Worm (Caenorhabditis elegans): ENCODE measurements around the gene C06E1.7.

C06E1.7 gene

ce11 chrIII:8593620-8594019, at the start of gene C06E1.7:
C06E1.7 (minus strand) TSS chrIII:8593720.
- no peak for TF ChIP-seq nhr-76 (tag; optimal IDR thresholded peaks at IDR 0.05)
- no peak for TF ChIP-seq unc-62 (GFP tag; optimal IDR thresholded peaks at IDR 0.05 in 1 of 2)
- no peak for TF ChIP-seq unc-62 (tag; optimal IDR thresholded peaks at IDR 0.05)

- TF ChIP-seq ceh-44 (GFP tag; IDR thresholded peaks at IDR 0.05), result 0 out of 2 replicates have a peak, but pooled peaks have one; percentile 49
- peak; percentile 16 for TF ChIP-seq lin-13 (GFP tag; optimal IDR thresholded peaks at IDR 0.05)
- TF ChIP-seq hlh-11 (tag; optimal IDR thresholded peaks at IDR 0.05), result no peak
- TF ChIP-seq ces-1 (GFP tag; optimal IDR thresholded peaks at IDR 0.05), result no peak
- peak; percentile 91 for TF ChIP-seq dmd-8 (GFP tag; IDR thresholded peaks at IDR 0.05)
- no peak for TF ChIP-seq dmd-9 (GFP tag; IDR thresholded peaks at IDR 0.05)
- TF ChIP-seq ama-1 (optimal IDR thresholded peaks at IDR 0.05), result no peak
- TF ChIP-seq F26F4.8 (GFP tag; conservative IDR thresholded peaks at IDR 0.05), result peak; percentile 84
- peak; percentile 51; the same call in 1 of the 2 replicates for TF ChIP-seq ceh-20 (GFP tag; IDR thresholded peaks at IDR 0.05)
- TF ChIP-seq unc-62 (GFP tag; optimal IDR thresholded peaks at IDR 0.05 in 1 of 2), result no peak
- TF ChIP-seq unc-62 (tag; optimal IDR thresholded peaks at IDR 0.05), result no peak
- TF ChIP-seq fos-1 (tag; optimal IDR thresholded peaks at IDR 0.05), result no peak
- TF ChIP-seq pha-4 (GFP tag; IDR thresholded peaks at IDR 0.05), result peak; percentile 80
- TF ChIP-seq pha-4 (tag; optimal IDR thresholded peaks at IDR 0.05), result no peak
- no peak for TF ChIP-seq cey-2 (tag; optimal IDR thresholded peaks at IDR 0.05; ENCODE audit: borderline replicate concordance, insufficient read depth)
- peak in 1 of 2 experiments; percentile 77 for TF ChIP-seq daf-16 (GFP tag; optimal IDR thresholded peaks at IDR 0.05)
- peak; percentile 57 for TF ChIP-seq daf-16 (tag; optimal IDR thresholded peaks at IDR 0.05)
- TF ChIP-seq aly-2 (tag; optimal IDR thresholded peaks at IDR 0.05), result no peak
- no peak for TF ChIP-seq spr-3 (GFP tag; optimal IDR thresholded peaks at IDR 0.05)
- no peak for TF ChIP-seq tag-97 (GFP tag; IDR thresholded peaks at IDR 0.05)
- TF ChIP-seq gei-8 (GFP tag; optimal IDR thresholded peaks at IDR 0.05), result peak; percentile 36
- TF ChIP-seq lsy-2 (tag; optimal IDR thresholded peaks at IDR 0.05), result no peak
- peak; percentile 48; the same call in 1 of the 2 replicates for TF ChIP-seq nhr-42 (GFP tag; IDR thresholded peaks at IDR 0.05)
- TF ChIP-seq zfp-2 (tag; optimal IDR thresholded peaks at IDR 0.05), result no peak
- peak; percentile 26 for TF ChIP-seq nhr-102 (tag; optimal IDR thresholded peaks at IDR 0.05)
- peak; percentile 41 for TF ChIP-seq hlh-30 (tag; optimal IDR thresholded peaks at IDR 0.05; ENCODE audit: insufficient read depth)
- TF ChIP-seq ceh-32 (tag; optimal IDR thresholded peaks at IDR 0.05; ENCODE audit: poor library complexity), result no peak
- TF ChIP-seq duxl-1 (tag; optimal IDR thresholded peaks at IDR 0.05; ENCODE audit: poor library complexity), result peak; percentile 66
- no peak for TF ChIP-seq mdt-29 (GFP tag; IDR thresholded peaks at IDR 0.05)
- no peak for TF ChIP-seq hif-1 (tag; optimal IDR thresholded peaks at IDR 0.05)
- peak; percentile 59 for TF ChIP-seq snpc-1.2 (GFP tag; IDR thresholded peaks at IDR 0.05)
- TF ChIP-seq dve-1 (tag; optimal IDR thresholded peaks at IDR 0.05; ENCODE audit: insufficient read depth), result peak; percentile 37
- TF ChIP-seq lin-38 (GFP tag; IDR thresholded peaks at IDR 0.05), result peak; percentile 73
- no peak for TF ChIP-seq egl-43 (GFP tag; IDR thresholded peaks at IDR 0.05)
- TF ChIP-seq lir-3 (tag; optimal IDR thresholded peaks at IDR 0.05), result peak; percentile 5
- TF ChIP-seq zag-1 (tag; optimal IDR thresholded peaks at IDR 0.05), result no peak
- 0 out of 2 replicates have a peak, but pooled peaks have one; percentile 40 for TF ChIP-seq zfp-3 (GFP tag; conservative IDR thresholded peaks at IDR 0.05)
- no peak for TF ChIP-seq dpl-1 (GFP tag; optimal IDR thresholded peaks at IDR 0.05)
- TF ChIP-seq mxl-2 (GFP tag; conservative IDR thresholded peaks at IDR 0.05), result no peak
- no peak for TF ChIP-seq spr-1 (tag; optimal IDR thresholded peaks at IDR 0.05)
- peak; percentile 77 for TF ChIP-seq ZK337.2 (GFP tag; IDR thresholded peaks at IDR 0.05)
- TF ChIP-seq nhr-111 (GFP tag; optimal IDR thresholded peaks at IDR 0.05), result no peak
- no peak for TF ChIP-seq attf-4 (tag; optimal IDR thresholded peaks at IDR 0.05)
- 0 out of 2 replicates have a peak, but pooled peaks have one; percentile 57 for TF ChIP-seq madf-9 (GFP tag; conservative IDR thresholded peaks at IDR 0.05)
- peak; percentile 23; the same call in 1 of the 2 replicates for TF ChIP-seq dmd-6 (GFP tag; IDR thresholded peaks at IDR 0.05)
- no peak for TF ChIP-seq mdl-1 (tag; optimal IDR thresholded peaks at IDR 0.05)
These were observed 45.8 kb upstream of the C06E1.7 start, which contains the start of gene fip-1 for ce11 chrIII:8639188-8639795. fip-1 (plus strand) TSS chrIII:8639745.

All from whole organism, L4 larva.